Worm (Caenorhabditis elegans) whole organism, L2 larva: ENCODE data around the gene pigx-1.

ENCODE experiments used
- crh-2 ChIP-seq: sonication (generic microtip); optimal IDR thresholded peaks from 2 replicates; lab custom pipeline; 2017; ENCODE audit warnings: missing biosample characterization, missing genetic modification characterization
- egl-27 ChIP-seq: sonication (generic microtip); optimal IDR thresholded peaks from 3 replicates; lab custom pipeline; 2017; ENCODE audit warnings: missing biosample characterization, missing genetic modification reagents, missing genetic modification characterization
- fos-1 ChIP-seq: fragments of 150-350 bp; optimal IDR thresholded peaks from 2 replicates; lab custom pipeline; 2014; ENCODE audit warnings: missing biosample characterization, missing genetic modification characterization
- sem-4 ChIP-seq: fragments of 150-350 bp; optimal IDR thresholded peaks from 2 replicates; lab custom pipeline; 2014; ENCODE audit warnings: missing biosample characterization, missing genetic modification reagents, missing genetic modification characterization

Gene pigx-1

ce11 chrX:1046156-1046831, 50.5 kb downstream of the pigx-1 start, which contains the start of gene vpat-1:
Gene vpat-1, minus strand, starts transcription at chrX:1046206.
- TF ChIP-seq fos-1 (tag; lab: Kevin White, UChicago): peak; percentile 63
- TF ChIP-seq egl-27 (tag; lab: Kevin White, UChicago): no peak
- peak; percentile 45 for TF ChIP-seq crh-2 (tag; lab: Kevin White, UChicago)
- TF ChIP-seq sem-4 (tag; lab: Kevin White, UChicago): no peak
